Worm (Caenorhabditis elegans) whole organism, early embryonic: Measurements from ENCODE around the gene C34C6.3.

Experiments
- B0310.2 ChIP-seq: sonication (generic microtip); optimal IDR thresholded peaks from 2 replicates; lab custom pipeline; 2016; ENCODE audit warnings: mild to moderate bottlenecking, missing genetic modification characterization, missing compliant biosample characterization
- F13C5.2 ChIP-seq: sonication (generic microtip); optimal IDR thresholded peaks from 2 replicates; lab custom pipeline; 2017; ENCODE audit warnings: mild to moderate bottlenecking, missing genetic modification characterization, inconsistent platforms, missing compliant biosample characterization
- aly-1 ChIP-seq: sonication (generic microtip); optimal IDR thresholded peaks from 2 replicates; lab custom pipeline; 2016; ENCODE audit warnings: missing genetic modification characterization, missing compliant biosample characterization
- ama-1 ChIP-seq: fragments of 150-350 bp; optimal IDR thresholded peaks from 2 replicates; lab custom pipeline; 2014
- ceh-13 ChIP-seq: fragments of 200-800 bp; sonication (Bioruptor generic); optimal IDR thresholded peaks from 2 replicates; lab custom pipeline; 2018; ENCODE audit warnings: mild to moderate bottlenecking, missing genetic modification characterization, missing compliant biosample characterization
- ceh-36 ChIP-seq: sonication (generic microtip); optimal IDR thresholded peaks from 2 replicates; lab custom pipeline; 2016; ENCODE audit warnings: missing genetic modification characterization, inconsistent platforms, missing compliant biosample characterization
- ets-7 ChIP-seq: sonication (generic microtip); optimal IDR thresholded peaks from 2 replicates; lab custom pipeline; 2016; ENCODE audit warnings: missing genotype, missing genetic modification characterization, missing compliant biosample characterization
- flt-1 ChIP-seq: fragments of 200-800 bp; sonication (Bioruptor generic); IDR thresholded peaks from 2 replicates; pipeline ENCODE4 v1.3.6; 2022; ENCODE audit warnings: missing genetic modification characterization, missing compliant biosample characterization
- hmbx-1 ChIP-seq: sonication (generic microtip); optimal IDR thresholded peaks from 2 replicates; lab custom pipeline; 2016; ENCODE audit warnings: mild to moderate bottlenecking, missing genetic modification characterization, missing compliant biosample characterization
- hmg-4 ChIP-seq: fragments of 200-800 bp; sonication (Bioruptor generic); optimal IDR thresholded peaks from 2 replicates; lab custom pipeline; 2018; ENCODE audit warnings: mild to moderate bottlenecking, missing genetic modification characterization, missing compliant biosample characterization
- hnd-1 ChIP-seq: sonication (generic microtip); optimal IDR thresholded peaks from 2 replicates; lab custom pipeline; 2016; ENCODE audit warnings: missing genetic modification characterization, missing compliant biosample characterization
- pes-1 ChIP-seq: fragments of 200-800 bp; sonication (Bioruptor generic); IDR thresholded peaks from 2 replicates; pipeline ENCODE4 v1.3.6; 2022; ENCODE audit warnings: missing genetic modification reagents, missing genetic modification characterization, missing compliant biosample characterization
- scrt-1 ChIP-seq: fragments of 200-800 bp; sonication (Bioruptor generic); IDR thresholded peaks from 2 replicates; pipeline ENCODE4 v1.3.6; 2022; ENCODE audit warnings: missing genetic modification characterization, missing compliant biosample characterization
- sea-1 ChIP-seq: fragments of 200-800 bp; sonication (Bioruptor generic); conservative IDR thresholded peaks from 2 replicates; pipeline ENCODE4 v1.3.6; 2022; ENCODE audit warnings: missing genetic modification characterization, missing compliant biosample characterization
- tbx-11 ChIP-seq: fragments of 200-800 bp; sonication (Bioruptor generic); IDR thresholded peaks from 2 replicates; pipeline ENCODE4 v1.3.6; 2022; ENCODE audit warnings: missing genetic modification characterization, missing compliant biosample characterization
- tbx-37 ChIP-seq: fragments of 200-800 bp; sonication (Bioruptor generic); conservative IDR thresholded peaks from 2 replicates; pipeline ENCODE4 v1.3.6; 2022; ENCODE audit warnings: missing genetic modification reagents, missing genetic modification characterization, missing compliant biosample characterization
- tra-4 ChIP-seq: sonication (generic microtip); optimal IDR thresholded peaks from 2 replicates; lab custom pipeline; 2017; ENCODE audit warnings: missing genetic modification characterization, missing compliant biosample characterization

C34C6.3 gene

ce11 chrII:8685623-8686022, 6.1 kb upstream of the C34C6.3 start, which contains the start of gene C34C6.9:
Gene C34C6.9 (plus strand): TSS chrII:8685923.
- no peak for TF ChIP-seq F13C5.2 (tag; lab: Kevin White, UChicago)
- TF ChIP-seq aly-1, result no peak
- no peak for TF ChIP-seq hmbx-1 (tag; lab: Kevin White, UChicago)
- no peak for TF ChIP-seq sea-1 (GFP tag; lab: Robert Waterston, UW)
- no peak for TF ChIP-seq ets-7 (tag; lab: Kevin White, UChicago)
- TF ChIP-seq hnd-1 (tag; lab: Kevin White, UChicago), result no peak

- TF ChIP-seq tbx-11 (no peak), ets-7 (tag; lab: Kevin White, UChicago) (no peak), tra-4 (tag; lab: Kevin White, UChicago) (no peak), ceh-36 (no peak), ceh-13 (GFP tag; lab: Kevin White, UChicago) (no peak), hmbx-1 (tag; lab: Kevin White, UChicago) (no peak), flt-1 (GFP tag; lab: Robert Waterston, UW) (no peak), F13C5.2 (tag; lab: Kevin White, UChicago) (no peak), hnd-1 (tag; lab: Kevin White, UChicago) (no peak), B0310.2 (tag; lab: Kevin White, UChicago) (no peak)
Measured at ce11 chrII:8695783-8696182, 4.1 kb downstream of the C34C6.3 start, which contains the start of gene C34C6.10. Gene C34C6.10 (minus strand): TSS chrII:8695883.

DNA sequence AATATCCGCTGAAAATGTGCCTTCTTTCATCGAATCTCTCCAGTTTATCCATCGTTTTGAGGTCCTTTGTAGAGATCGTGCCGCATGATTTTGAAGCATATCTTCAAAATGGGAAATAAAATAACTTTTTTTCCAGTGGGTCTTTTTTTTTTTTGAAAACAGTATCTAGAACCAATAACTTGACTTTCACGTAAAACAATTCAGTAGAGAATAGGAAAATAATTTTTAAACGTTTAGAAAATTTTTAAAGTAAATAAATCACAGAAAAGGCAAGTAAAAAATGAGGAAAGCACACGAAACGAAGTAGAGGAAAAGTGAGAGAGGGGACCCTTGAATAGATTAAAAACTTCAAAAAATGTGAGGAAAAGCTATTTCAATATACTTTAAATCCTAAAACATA, 7.1 kb downstream of the C34C6.3 start, which contains the start of gene chdh-1:
Gene chdh-1 (minus strand): TSS at position 101 of the 400 bp plus-strand sequence.
- TF ChIP-seq pes-1 (no peak), ama-1 (lab: Kevin White, UChicago) (no peak), hnd-1 (tag; lab: Kevin White, UChicago) (no peak), tbx-37 (GFP tag; lab: Robert Waterston, UW) (no peak), flt-1 (GFP tag; lab: Robert Waterston, UW) (no peak), sea-1 (GFP tag; lab: Robert Waterston, UW) (no peak), tbx-11 (no peak), F13C5.2 (tag; lab: Kevin White, UChicago) (no peak), aly-1 (no peak)

- TF ChIP-seq pes-1, result no peak
- no peak for TF ChIP-seq F13C5.2 (tag; lab: Kevin White, UChicago)
- TF ChIP-seq ceh-13 (GFP tag; lab: Kevin White, UChicago), result no peak
- TF ChIP-seq tbx-37 (GFP tag; lab: Robert Waterston, UW), result no peak
- no peak for TF ChIP-seq tbx-11
- no peak for TF ChIP-seq flt-1 (GFP tag; lab: Robert Waterston, UW)
- TF ChIP-seq ets-7 (tag; lab: Kevin White, UChicago), result no peak
- no peak for TF ChIP-seq hmbx-1 (tag; lab: Kevin White, UChicago)
- no peak for TF ChIP-seq ceh-36
- TF ChIP-seq hnd-1 (tag; lab: Kevin White, UChicago), result no peak
- no peak for TF ChIP-seq ama-1 (lab: Kevin White, UChicago)
- TF ChIP-seq sea-1 (GFP tag; lab: Robert Waterston, UW), result no peak
- TF ChIP-seq aly-1, result no peak
- no peak for TF ChIP-seq scrt-1 (GFP tag; lab: Robert Waterston, UW)
- TF ChIP-seq B0310.2 (tag; lab: Kevin White, UChicago), result no peak
Measured at ce11 chrII:8701059-8701458, 9.3 kb downstream of the C34C6.3 start.

- no peak for TF ChIP-seq F13C5.2 (tag; lab: Kevin White, UChicago)
- TF ChIP-seq tra-4 (tag; lab: Kevin White, UChicago), result no peak
- TF ChIP-seq ceh-13 (GFP tag; lab: Kevin White, UChicago), result no peak
- TF ChIP-seq scrt-1 (GFP tag; lab: Robert Waterston, UW), result no peak
- TF ChIP-seq ceh-36, result no peak
- no peak for TF ChIP-seq sea-1 (GFP tag; lab: Robert Waterston, UW)
- no peak for TF ChIP-seq tbx-11
- TF ChIP-seq tbx-37 (GFP tag; lab: Robert Waterston, UW), result no peak
- no peak for TF ChIP-seq hmg-4 (GFP tag; lab: Kevin White, UChicago)
- TF ChIP-seq pes-1, result no peak
- TF ChIP-seq flt-1 (GFP tag; lab: Robert Waterston, UW), result no peak
- no peak for TF ChIP-seq B0310.2 (tag; lab: Kevin White, UChicago)
- TF ChIP-seq aly-1, result no peak
- TF ChIP-seq ama-1 (lab: Kevin White, UChicago), result no peak
- TF ChIP-seq ets-7 (tag; lab: Kevin White, UChicago), result no peak
- no peak for TF ChIP-seq hmbx-1 (tag; lab: Kevin White, UChicago)
- no peak for TF ChIP-seq hnd-1 (tag; lab: Kevin White, UChicago)
Measured at ce11 chrII:8701619-8702350, 10.1 kb downstream of the C34C6.3 start, which contains the start of gene sphk-1. Gene sphk-1 (minus strand): TSS chrII:8701669.

ce11 chrII:8703729-8704128, 12.0 kb downstream of the C34C6.3 start, which contains the start of gene ceh-7:
Gene ceh-7 (minus strand): TSS chrII:8703829.
- TF ChIP-seq ama-1 (lab: Kevin White, UChicago) (no peak), ceh-13 (GFP tag; lab: Kevin White, UChicago) (no peak), flt-1 (GFP tag; lab: Robert Waterston, UW) (no peak), hnd-1 (tag; lab: Kevin White, UChicago) (no peak), scrt-1 (GFP tag; lab: Robert Waterston, UW) (no peak), ceh-36 (no peak), tra-4 (tag; lab: Kevin White, UChicago) (no peak), hmg-4 (GFP tag; lab: Kevin White, UChicago) (no peak), ets-7 (tag; lab: Kevin White, UChicago) (no peak), tbx-11 (no peak), aly-1 (no peak), B0310.2 (tag; lab: Kevin White, UChicago) (no peak), tbx-37 (GFP tag; lab: Robert Waterston, UW) (no peak), pes-1 (no peak), sea-1 (GFP tag; lab: Robert Waterston, UW) (no peak), F13C5.2 (tag; lab: Kevin White, UChicago) (no peak), hmbx-1 (tag; lab: Kevin White, UChicago) (no peak)
